Fruit fly (Drosophila melanogaster): Measurements from ENCODE around the gene hook.

dm6 chr2L:19022221-19022516 is 11.1 kb downstream of the hook start, which contains the start of gene CG15172:
- TF ChIP-seq h (optimal IDR thresholded peaks at IDR 0.05) (no peak), psq (optimal IDR thresholded peaks at IDR 0.05) (no peak), insv (optimal IDR thresholded peaks at IDR 0.05) (no peak), Myc (optimal IDR thresholded peaks at IDR 0.05) (no peak), ttk (optimal IDR thresholded peaks at IDR 0.05) (no peak)

All from Kc167 (cell line).